Worm (Caenorhabditis elegans) whole organism, late embryonic: Measurements from ENCODE around the gene ZK757.10.

Experiments
- C08G9.2 ChIP-seq: sonication (generic microtip); optimal IDR thresholded peaks from 2 replicates; lab custom pipeline; 2016; ENCODE audit warnings: mild to moderate bottlenecking, missing genetic modification characterization, moderate library complexity, missing compliant biosample characterization
- C38D4.7 ChIP-seq: fragments of 200-800 bp; sonication (Bioruptor generic); optimal IDR thresholded peaks from 2 replicates; lab custom pipeline; 2018; ENCODE audit warnings: mild to moderate bottlenecking, missing genetic modification characterization, moderate library complexity, missing compliant biosample characterization
- K02D7.2 ChIP-seq: sonication (generic microtip); optimal IDR thresholded peaks from 2 replicates; lab custom pipeline; 2017; ENCODE audit warnings: mild to moderate bottlenecking, missing genetic modification characterization, missing compliant biosample characterization
- K09A11.1 ChIP-seq: sonication (generic microtip); optimal IDR thresholded peaks from 2 replicates; lab custom pipeline; 2017; ENCODE audit warnings: antibody characterized with exemption, mild to moderate bottlenecking, missing genetic modification characterization, missing compliant biosample characterization; ENCODE audit not compliant: insufficient read depth
- Y22D7AL.16 ChIP-seq: sonication (generic microtip); optimal IDR thresholded peaks from 2 replicates; lab custom pipeline; 2016; ENCODE audit warnings: missing genetic modification characterization, missing compliant biosample characterization
- ama-1 ChIP-seq: fragments of 150-350 bp; optimal IDR thresholded peaks from 2 replicates; lab custom pipeline; 2014
- ceh-19 ChIP-seq: fragments of 200-800 bp; sonication (Bioruptor generic); optimal IDR thresholded peaks from 2 replicates; lab custom pipeline; 2018; ENCODE audit warnings: mild to moderate bottlenecking, missing genetic modification characterization, missing compliant biosample characterization
- ceh-2 ChIP-seq: sonication (generic microtip); optimal IDR thresholded peaks from 2 replicates; lab custom pipeline; 2016; ENCODE audit warnings: missing genotype, missing genetic modification characterization, missing compliant biosample characterization
- ceh-22 ChIP-seq: sonication (generic microtip); optimal IDR thresholded peaks from 2 replicates; lab custom pipeline; 2017; ENCODE audit warnings: missing biosample characterization, missing genetic modification characterization
- ceh-24 ChIP-seq: sonication (generic microtip); optimal IDR thresholded peaks from 2 replicates; lab custom pipeline; 2016; ENCODE audit warnings: mild to moderate bottlenecking, missing genetic modification characterization, missing compliant biosample characterization
- ceh-30 ChIP-seq: fragments of 150-350 bp; optimal IDR thresholded peaks from 2 replicates; lab custom pipeline; 2014; ENCODE audit warnings: missing biosample characterization, missing genetic modification characterization
- ceh-31 ChIP-seq: sonication (generic microtip); optimal IDR thresholded peaks from 2 replicates; lab custom pipeline; 2016; ENCODE audit warnings: missing genetic modification characterization, missing compliant biosample characterization
- ceh-45 ChIP-seq: fragments of 200-800 bp; sonication (Bioruptor generic); IDR thresholded peaks from 2 replicates; pipeline ENCODE4 v1.3.6; 2022; ENCODE audit warnings: missing genetic modification reagents, missing genetic modification characterization, missing compliant biosample characterization
- ceh-6 ChIP-seq: fragments of 200-800 bp; sonication (Bioruptor generic); optimal IDR thresholded peaks from 2 replicates; lab custom pipeline; 2018; ENCODE audit warnings: mild to moderate bottlenecking, missing genetic modification characterization, missing compliant biosample characterization
- ceh-9 ChIP-seq: sonication (generic microtip); optimal IDR thresholded peaks from 2 replicates; lab custom pipeline; 2016; ENCODE audit warnings: mild to moderate bottlenecking, missing genetic modification characterization, inconsistent platforms, missing compliant biosample characterization
- che-1 ChIP-seq: sonication (generic microtip); optimal IDR thresholded peaks from 2 replicates; lab custom pipeline; 2016; ENCODE audit warnings: mild to moderate bottlenecking, missing genetic modification characterization, missing compliant biosample characterization
- elt-4 ChIP-seq: sonication (generic microtip); optimal IDR thresholded peaks from 2 replicates; lab custom pipeline; 2016; ENCODE audit warnings: missing genetic modification characterization, missing compliant biosample characterization
- ets-4 ChIP-seq: sonication (generic microtip); optimal IDR thresholded peaks from 2 replicates; lab custom pipeline; 2016; ENCODE audit warnings: missing genetic modification characterization, missing compliant biosample characterization
- fax-1 ChIP-seq: sonication (generic microtip); optimal IDR thresholded peaks from 2 replicates; lab custom pipeline; 2016; ENCODE audit warnings: missing genotype, missing genetic modification characterization, missing compliant biosample characterization
- fkh-10 ChIP-seq: fragments of 150-350 bp; optimal IDR thresholded peaks from 2 replicates; lab custom pipeline; 2014; ENCODE audit warnings: missing biosample characterization, missing genetic modification reagents, missing genetic modification characterization
- fkh-6 ChIP-seq: sonication (generic microtip); optimal IDR thresholded peaks from 2 replicates; lab custom pipeline; 2016; ENCODE audit warnings: missing genetic modification characterization, missing compliant biosample characterization
- gmeb-2 ChIP-seq: sonication (generic microtip); optimal IDR thresholded peaks from 2 replicates; lab custom pipeline; 2016; ENCODE audit warnings: missing genetic modification characterization, inconsistent platforms, missing compliant biosample characterization
- hlh-30 ChIP-seq: sonication (generic microtip); optimal IDR thresholded peaks from 2 replicates; lab custom pipeline; 2017; ENCODE audit warnings: antibody characterized with exemption, missing genetic modification characterization, missing compliant biosample characterization; ENCODE audit not compliant: insufficient read depth
- lim-6 ChIP-seq: sonication (generic microtip); optimal IDR thresholded peaks from 2 replicates; lab custom pipeline; 2016; ENCODE audit warnings: missing genetic modification characterization, missing compliant biosample characterization
- lin-11 ChIP-seq: fragments of 200-800 bp; sonication (Bioruptor generic); optimal IDR thresholded peaks from 2 replicates; lab custom pipeline; 2018; ENCODE audit warnings: mild to moderate bottlenecking, missing genetic modification characterization, missing compliant biosample characterization
- madf-2 ChIP-seq: sonication (generic microtip); optimal IDR thresholded peaks from 2 replicates; lab custom pipeline; 2017; ENCODE audit warnings: missing genetic modification characterization, missing compliant biosample characterization
- nfya-1 ChIP-seq: sonication (generic microtip); optimal IDR thresholded peaks from 2 replicates; lab custom pipeline; 2017; ENCODE audit warnings: missing genetic modification characterization, mild to moderate bottlenecking, missing compliant biosample characterization, antibody characterized with exemption, moderate library complexity
- nhr-11 ChIP-seq: fragments of 150-350 bp; optimal IDR thresholded peaks from 2 replicates; lab custom pipeline; 2014; ENCODE audit warnings: missing biosample characterization, missing genetic modification characterization
- nhr-232 ChIP-seq: sonication (generic microtip); optimal IDR thresholded peaks from 2 replicates; lab custom pipeline; 2016; ENCODE audit warnings: missing genetic modification characterization, missing compliant biosample characterization
- npax-4 ChIP-seq: sonication (generic microtip); optimal IDR thresholded peaks from 2 replicates; lab custom pipeline; 2016; ENCODE audit warnings: missing genetic modification characterization, missing compliant biosample characterization
- odd-2 ChIP-seq: sonication (generic microtip); optimal IDR thresholded peaks from 2 replicates; lab custom pipeline; 2017; ENCODE audit warnings: antibody characterized with exemption, mild to moderate bottlenecking, missing genetic modification characterization, missing compliant biosample characterization
- pat-9 ChIP-seq: fragments of 200-800 bp; sonication (Bioruptor generic); optimal IDR thresholded peaks from 2 replicates; lab custom pipeline; 2018; ENCODE audit warnings: mild to moderate bottlenecking, missing genetic modification characterization, moderate library complexity, missing compliant biosample characterization
- pax-1 ChIP-seq: fragments of 150-350 bp; optimal IDR thresholded peaks from 2 replicates; lab custom pipeline; 2014; ENCODE audit warnings: missing biosample characterization, missing genetic modification characterization
- pqm-1 ChIP-seq: sonication (generic microtip); optimal IDR thresholded peaks from 2 replicates; lab custom pipeline; 2016; ENCODE audit warnings: missing genetic modification characterization, missing compliant biosample characterization
- pros-1 ChIP-seq: fragments of 150-350 bp; optimal IDR thresholded peaks from 2 replicates; lab custom pipeline; 2014; ENCODE audit warnings: missing biosample characterization, missing genetic modification reagents, missing genetic modification characterization
- ref-2 ChIP-seq: sonication (generic microtip); optimal IDR thresholded peaks from 2 replicates; lab custom pipeline; 2016; ENCODE audit warnings: missing genetic modification characterization, missing compliant biosample characterization
- rnt-1 ChIP-seq: sonication (generic microtip); optimal IDR thresholded peaks from 2 replicates; lab custom pipeline; 2016; ENCODE audit warnings: missing genetic modification characterization, missing compliant biosample characterization
- sox-2 ChIP-seq: fragments of 200-800 bp; sonication (Bioruptor generic); IDR thresholded peaks from 2 replicates; pipeline ENCODE4 v1.3.6; 2022; ENCODE audit warnings: missing genetic modification reagents, missing genetic modification characterization, missing compliant biosample characterization
- syd-9 ChIP-seq: sonication (generic microtip); optimal IDR thresholded peaks from 2 replicates; lab custom pipeline; 2016; ENCODE audit warnings: mild to moderate bottlenecking, missing genetic modification characterization, moderate library complexity, missing compliant biosample characterization
- unc-42 ChIP-seq: sonication (generic microtip); optimal IDR thresholded peaks from 2 replicates; lab custom pipeline; 2016; ENCODE audit warnings: missing genotype, missing genetic modification characterization, missing compliant biosample characterization
- unc-55 ChIP-seq: sonication (generic microtip); optimal IDR thresholded peaks from 2 replicates; lab custom pipeline; 2017; ENCODE audit warnings: missing biosample characterization, missing genetic modification reagents, missing genetic modification characterization
- unc-86 ChIP-seq: sonication (generic microtip); optimal IDR thresholded peaks from 2 replicates; lab custom pipeline; 2016; ENCODE audit warnings: missing genetic modification characterization, missing compliant biosample characterization
- zip-5 ChIP-seq: sonication (generic microtip); optimal IDR thresholded peaks from 2 replicates; lab custom pipeline; 2016; ENCODE audit warnings: missing genetic modification characterization, missing compliant biosample characterization

ZK757.10 gene

ce11 chrIII:9861470-9862342, 15.3 kb upstream of the ZK757.10 start (continued):
- TF ChIP-seq syd-9 (peak; percentile 86), unc-55 (GFP tag; lab: Kevin White, UChicago) (no peak), K09A11.1 (tag; lab: Kevin White, UChicago) (peak; percentile 68), ceh-22 (tag; lab: Kevin White, UChicago) (no peak), C08G9.2 (tag; lab: Kevin White, UChicago) (peak; percentile 63), odd-2 (tag; lab: Kevin White, UChicago) (peak; percentile 63), sox-2 (peak; percentile 77), nhr-232 (tag; lab: Kevin White, UChicago) (peak; percentile 85), pqm-1 (peak; percentile 32), npax-4 (tag; lab: Kevin White, UChicago) (peak; percentile 42), rnt-1 (peak; percentile 47), madf-2 (tag; lab: Kevin White, UChicago) (peak; percentile 84), ceh-24 (peak; percentile 58), zip-5 (tag; lab: Kevin White, UChicago) (peak; percentile 72), ref-2 (tag; lab: Kevin White, UChicago) (peak; percentile 80), ceh-2 (tag; lab: Kevin White, UChicago) (peak; percentile 65), Y22D7AL.16 (tag; lab: Kevin White, UChicago) (peak; percentile 74), pat-9 (tag; lab: Kevin White, UChicago) (peak; percentile 82)

- no peak for TF ChIP-seq odd-2 (tag; lab: Kevin White, UChicago)
- TF ChIP-seq nhr-11 (tag; lab: Kevin White, UChicago): no peak
- no peak for TF ChIP-seq che-1
- TF ChIP-seq zip-5 (tag; lab: Kevin White, UChicago): no peak
- TF ChIP-seq ama-1 (lab: Kevin White, UChicago): no peak
- no peak for TF ChIP-seq madf-2 (tag; lab: Kevin White, UChicago)
These were observed 14.6 kb upstream of the ZK757.10 start for ce11 chrIII:9862469-9862868.

ce11 chrIII:9867352-9867751, 9.7 kb upstream of the ZK757.10 start:
- TF ChIP-seq unc-42 (tag; lab: Kevin White, UChicago) (peak; percentile 94), nhr-11 (tag; lab: Kevin White, UChicago) (no peak), gmeb-2 (no peak)

- peak; percentile 3 for TF ChIP-seq unc-55 (GFP tag; lab: Kevin White, UChicago)
- TF ChIP-seq lin-11 (tag; lab: Kevin White, UChicago): no peak
- peak; percentile 91 for TF ChIP-seq ceh-2 (tag; lab: Kevin White, UChicago)
- no peak for TF ChIP-seq hlh-30 (tag; lab: Kevin White, UChicago)
- peak; percentile 0 for TF ChIP-seq nfya-1
- no peak for TF ChIP-seq ama-1 (lab: Kevin White, UChicago)
- no peak for TF ChIP-seq madf-2 (tag; lab: Kevin White, UChicago)
- TF ChIP-seq K02D7.2 (tag; lab: Kevin White, UChicago): no peak
- no peak for TF ChIP-seq ceh-6 (GFP tag; lab: Kevin White, UChicago)
- TF ChIP-seq K09A11.1 (tag; lab: Kevin White, UChicago): no peak
- TF ChIP-seq syd-9: no peak
- no peak for TF ChIP-seq pax-1 (tag; lab: Kevin White, UChicago)
- TF ChIP-seq odd-2 (tag; lab: Kevin White, UChicago): no peak
- TF ChIP-seq unc-86 (tag; lab: Kevin White, UChicago): peak; percentile 58
- no peak for TF ChIP-seq elt-4 (tag; lab: Kevin White, UChicago)
- no peak for TF ChIP-seq ceh-19 (GFP tag; lab: Kevin White, UChicago)
- TF ChIP-seq ceh-45 (GFP tag; lab: Robert Waterston, UW): no peak
- no peak for TF ChIP-seq lim-6
- TF ChIP-seq ceh-31 (tag; lab: Kevin White, UChicago): peak; percentile 90
- TF ChIP-seq ceh-9 (tag; lab: Kevin White, UChicago): no peak
- TF ChIP-seq pros-1: no peak
- TF ChIP-seq fkh-10 (GFP tag; lab: Kevin White, UChicago): no peak
- no peak for TF ChIP-seq ceh-30 (tag; lab: Kevin White, UChicago)
- no peak for TF ChIP-seq unc-42 (tag; lab: Kevin White, UChicago)
- TF ChIP-seq C38D4.7: no peak
- TF ChIP-seq ets-4: peak; percentile 91
- TF ChIP-seq fkh-6: no peak
- TF ChIP-seq fax-1: peak; percentile 23
These were observed 9.1 kb upstream of the ZK757.10 start, which contains the start of gene dhhc-4 for ce11 chrIII:9867780-9868503. Gene dhhc-4 (minus strand): TSS chrIII:9867792.
